Fruit fly (Drosophila melanogaster) whole organism, embryonic: ENCODE measurements around the gene HP1b.
A peak's percentile ranks its signal among the peaks of the same experiment; 100 is the strongest.

Source experiments
- BtbVII ChIP-seq: fragments of 200-800 bp; sonication (Bioruptor generic); optimal IDR thresholded peaks from 3 replicates; lab custom pipeline; 2017; ENCODE audit warnings: missing biosample characterization, mild to moderate bottlenecking, missing genetic modification characterization
- CG10431 ChIP-seq: fragments of 200-800 bp; sonication (Bioruptor generic); optimal IDR thresholded peaks from 3 replicates; lab custom pipeline; 2018; ENCODE audit warnings: missing biosample characterization, mild to moderate bottlenecking, missing genetic modification characterization
- CG10462 ChIP-seq: fragments of 200-800 bp; sonication (Bioruptor generic); optimal IDR thresholded peaks from 2 replicates; lab custom pipeline; 2016; ENCODE audit warnings: missing biosample characterization, missing genetic modification characterization
- CG10654 ChIP-seq: fragments of 200-800 bp; sonication (Bioruptor generic); optimal IDR thresholded peaks from 2 replicates; lab custom pipeline; 2016; ENCODE audit warnings: missing biosample characterization, missing genetic modification characterization
- CG10979 ChIP-seq: fragments of 200-800 bp; sonication (Bioruptor generic); optimal IDR thresholded peaks from 2 replicates; lab custom pipeline; 2018; ENCODE audit warnings: missing biosample characterization, mild to moderate bottlenecking, missing genetic modification characterization, moderate library complexity
- CG11456 ChIP-seq: fragments of 200-800 bp; sonication (Bioruptor generic); IDR thresholded peaks from 3 replicates; pipeline ENCODE4 v1.3.6; 2022; ENCODE audit warnings: missing biosample characterization, missing genetic modification characterization
- CG12219 ChIP-seq: fragments of 200-800 bp; sonication (Bioruptor generic); optimal IDR thresholded peaks from 3 replicates; lab custom pipeline; 2018; ENCODE audit warnings: missing biosample characterization, mild to moderate bottlenecking, missing genetic modification characterization
- CG13424 ChIP-seq: fragments of 200-800 bp; sonication (Bioruptor generic); optimal IDR thresholded peaks from 2 replicates; lab custom pipeline; 2019; ENCODE audit warnings: missing biosample characterization, mild to moderate bottlenecking, missing genetic modification characterization, moderate library complexity
- CG15269 ChIP-seq: fragments of 200-800 bp; sonication (Bioruptor generic); optimal IDR thresholded peaks from 2 replicates; lab custom pipeline; 2018; ENCODE audit warnings: missing biosample characterization, mild to moderate bottlenecking, missing genetic modification characterization, moderate library complexity
- CG1647 ChIP-seq: fragments of 200-800 bp; sonication (Bioruptor generic); optimal IDR thresholded peaks from 3 replicates; lab custom pipeline; 2016; ENCODE audit warnings: missing biosample characterization, missing genetic modification characterization
- CG17328 ChIP-seq: fragments of 200-800 bp; sonication (Bioruptor generic); IDR thresholded peaks from 2 replicates; pipeline ENCODE4 v1.3.6; 2022; ENCODE audit warnings: missing biosample characterization, missing genetic modification characterization
- CG17385 ChIP-seq: fragments of 200-800 bp; sonication (Bioruptor generic); optimal IDR thresholded peaks from 3 replicates; lab custom pipeline; 2018; ENCODE audit warnings: missing biosample characterization, mild to moderate bottlenecking, missing genetic modification characterization
- CG1832 ChIP-seq: fragments of 200-800 bp; sonication (Bioruptor generic); optimal IDR thresholded peaks from 2 replicates; lab custom pipeline; 2017; ENCODE audit warnings: missing biosample characterization, mild to moderate bottlenecking, missing genetic modification characterization, inconsistent platforms
- CG2120 ChIP-seq: fragments of 200-800 bp; sonication (Bioruptor generic); optimal IDR thresholded peaks from 3 replicates; lab custom pipeline; 2016; ENCODE audit warnings: missing biosample characterization, missing genetic modification characterization
- CG2712 ChIP-seq: fragments of 200-800 bp; optimal IDR thresholded peaks from 3 replicates; lab custom pipeline; 2019; ENCODE audit warnings: missing biosample characterization, mild to moderate bottlenecking, missing genetic modification characterization, moderate library complexity
- CG31441 ChIP-seq: fragments of 200-800 bp; sonication (Bioruptor generic); IDR thresholded peaks from 2 replicates; pipeline ENCODE4 v1.3.6; 2022; ENCODE audit warnings: missing biosample characterization, missing genetic modification characterization
- CG4617 ChIP-seq: fragments of 200-800 bp; sonication (Bioruptor generic); optimal IDR thresholded peaks from 3 replicates; lab custom pipeline; 2016; ENCODE audit warnings: missing biosample characterization, missing genetic modification characterization, borderline replicate concordance
- CG5180 ChIP-seq: fragments of 200-800 bp; sonication (Bioruptor generic); optimal IDR thresholded peaks from 3 replicates; lab custom pipeline; 2017; ENCODE audit warnings: missing biosample characterization, missing genetic modification characterization, mild to moderate bottlenecking, moderate library complexity, missing genetic modification reagents
- CG7928 ChIP-seq: fragments of 200-800 bp; sonication (Bioruptor generic); optimal IDR thresholded peaks from 2 replicates; lab custom pipeline; 2017; ENCODE audit warnings: missing biosample characterization, mild to moderate bottlenecking, missing genetic modification characterization
- CG9215 ChIP-seq: fragments of 200-800 bp; sonication (Bioruptor generic); IDR thresholded peaks from 2 replicates; pipeline ENCODE4 v1.3.6; 2022; ENCODE audit warnings: missing biosample characterization, missing genetic modification characterization
- CG9876 ChIP-seq: fragments of 200-800 bp; sonication (Bioruptor generic); optimal IDR thresholded peaks from 2 replicates; lab custom pipeline; 2016; ENCODE audit warnings: missing biosample characterization, missing genetic modification characterization
- CkIIα-i1 ChIP-seq: fragments of 200-800 bp; sonication (Bioruptor generic); IDR thresholded peaks from 2 replicates; pipeline ENCODE4 v1.3.6; 2022; ENCODE audit warnings: missing biosample characterization, missing genetic modification characterization
- Dp ChIP-seq: fragments of 200-800 bp; sonication (Bioruptor generic); optimal IDR thresholded peaks from 2 replicates; lab custom pipeline; 2018; ENCODE audit warnings: missing biosample characterization, mild to moderate bottlenecking, missing genetic modification characterization, moderate library complexity
- Eip74EF ChIP-seq, 2 experiments: fragments of 200-800 bp in 1 of 2; fragments of >200 bp in 1 of 2; sonication (Bioruptor generic) in 1 of 2; optimal IDR thresholded peaks; 2 replicates each; lab custom pipeline; 2017 to 2019; ENCODE audit warnings: missing biosample characterization in 2 of 2, missing genetic modification characterization in 2 of 2, mild to moderate bottlenecking in 1 of 2, moderate library complexity in 1 of 2
- Ets65A ChIP-seq: fragments of 200-800 bp; sonication (Bioruptor generic); peaks from one replicate; lab custom pipeline; 2016; ENCODE audit warnings: missing biosample characterization, missing genetic modification characterization
- Ets97D ChIP-seq: fragments of 200-800 bp; sonication (Bioruptor generic); optimal IDR thresholded peaks from 3 replicates; lab custom pipeline; 2016; ENCODE audit warnings: missing biosample characterization, missing genetic modification characterization
- Hmr ChIP-seq: fragments of 200-800 bp; sonication (Bioruptor generic); optimal IDR thresholded peaks from 3 replicates; lab custom pipeline; 2017; ENCODE audit warnings: mild to moderate bottlenecking, missing biosample characterization, missing genetic modification reagents, missing genetic modification characterization
- Lhr ChIP-seq: fragments of 200-800 bp; sonication (Bioruptor generic); optimal IDR thresholded peaks from 3 replicates; lab custom pipeline; 2017; ENCODE audit warnings: mild to moderate bottlenecking, missing biosample characterization, missing genetic modification reagents, missing genetic modification characterization
- Med ChIP-seq: fragments of 200-800 bp; sonication (Bioruptor generic); peaks from one replicate; lab custom pipeline; 2016; ENCODE audit warnings: missing biosample characterization, missing genetic modification characterization, mild to moderate bottlenecking, inconsistent platforms, moderate library complexity
- Myb ChIP-seq: fragments of 200-800 bp; sonication (Bioruptor generic); optimal IDR thresholded peaks from 2 replicates; lab custom pipeline; 2016; ENCODE audit warnings: missing biosample characterization, missing genetic modification characterization
- Sry-δ ChIP-seq: fragments of 200-800 bp; sonication (Bioruptor generic); optimal IDR thresholded peaks from 2 replicates; lab custom pipeline; 2016; ENCODE audit warnings: missing biosample characterization, missing genetic modification characterization
- Ssrp ChIP-seq: fragments of 200-800 bp; sonication (Bioruptor generic); optimal IDR thresholded peaks from 2 replicates; lab custom pipeline; 2018; ENCODE audit warnings: missing biosample characterization, mild to moderate bottlenecking, missing genetic modification characterization, moderate library complexity
- abd-A ChIP-seq: fragments of 200-800 bp; sonication (Bioruptor generic); optimal IDR thresholded peaks from 3 replicates; lab custom pipeline; 2019; ENCODE audit warnings: missing biosample characterization, mild to moderate bottlenecking, missing genetic modification characterization, moderate library complexity
- ash1 ChIP-seq: fragments of 200-800 bp; sonication (Bioruptor generic); optimal IDR thresholded peaks from 2 replicates; lab custom pipeline; 2018; ENCODE audit warnings: missing biosample characterization, mild to moderate bottlenecking, missing genetic modification characterization
- btn ChIP-seq: fragments of 200-800 bp; sonication (Bioruptor generic); optimal IDR thresholded peaks from 2 replicates; lab custom pipeline; 2016; ENCODE audit warnings: missing biosample characterization, missing genetic modification characterization
- cato ChIP-seq: fragments of 200-800 bp; sonication (Bioruptor generic); optimal IDR thresholded peaks from 2 replicates; lab custom pipeline; 2016; ENCODE audit warnings: missing biosample characterization, missing genetic modification characterization, borderline replicate concordance
- caup ChIP-seq: fragments of 200-800 bp; sonication (Bioruptor generic); optimal IDR thresholded peaks from 3 replicates; lab custom pipeline; 2017; ENCODE audit warnings: missing biosample characterization, mild to moderate bottlenecking, missing genetic modification characterization, moderate library complexity; ENCODE audit not compliant: severe bottlenecking
- dmrt99B ChIP-seq: fragments of 200-800 bp; sonication (Bioruptor generic); optimal IDR thresholded peaks from 2 replicates; lab custom pipeline; 2018; ENCODE audit warnings: missing biosample characterization, mild to moderate bottlenecking, missing genetic modification characterization, moderate library complexity
- fd96Cb ChIP-seq: fragments of 200-800 bp; sonication (Bioruptor generic); optimal IDR thresholded peaks from 2 replicates; lab custom pipeline; 2018; ENCODE audit warnings: missing biosample characterization, mild to moderate bottlenecking, missing genetic modification characterization, moderate library complexity
- grau ChIP-seq: fragments of 200-800 bp; optimal IDR thresholded peaks from 3 replicates; lab custom pipeline; 2019; ENCODE audit warnings: missing biosample characterization, mild to moderate bottlenecking, missing genetic modification characterization, moderate library complexity
- ind ChIP-seq: fragments of 200-800 bp; sonication (Bioruptor generic); optimal IDR thresholded peaks from 3 replicates; lab custom pipeline; 2016; ENCODE audit warnings: missing biosample characterization, missing genetic modification characterization
- lab ChIP-seq: fragments of 200-800 bp; sonication (Bioruptor generic); optimal IDR thresholded peaks from 3 replicates; lab custom pipeline; 2017; ENCODE audit warnings: missing biosample characterization, missing genetic modification characterization, mild to moderate bottlenecking, moderate library complexity, missing genetic modification reagents
- mirr ChIP-seq: fragments of 200-800 bp; sonication (Bioruptor generic); optimal IDR thresholded peaks from 3 replicates; lab custom pipeline; 2018; ENCODE audit warnings: missing biosample characterization, mild to moderate bottlenecking, missing genetic modification characterization
- phol ChIP-seq: fragments of 200-800 bp; sonication (Bioruptor generic); optimal IDR thresholded peaks from 3 replicates; lab custom pipeline; 2018; ENCODE audit warnings: missing biosample characterization, mild to moderate bottlenecking, missing genetic modification characterization, moderate library complexity
- run ChIP-seq: fragments of 200-800 bp; sonication (Bioruptor generic); optimal IDR thresholded peaks from 3 replicates; lab custom pipeline; 2018; ENCODE audit warnings: missing biosample characterization, mild to moderate bottlenecking, missing genetic modification characterization
- sr ChIP-seq: fragments of 200-800 bp; sonication (Bioruptor generic); IDR thresholded peaks from 3 replicates; pipeline ENCODE4 v1.3.6; 2022; ENCODE audit warnings: missing biosample characterization, missing genetic modification characterization
- stc ChIP-seq: fragments of 200-800 bp; sonication (Bioruptor generic); IDR thresholded peaks from 2 replicates; pipeline ENCODE4 v1.3.6; 2022; ENCODE audit warnings: missing biosample characterization, missing genetic modification characterization
- stwl ChIP-seq: fragments of 200-800 bp; sonication (Bioruptor generic); optimal IDR thresholded peaks from 3 replicates; lab custom pipeline; 2018; ENCODE audit warnings: missing biosample characterization, mild to moderate bottlenecking, missing genetic modification characterization, moderate library complexity
- zf30C ChIP-seq: fragments of 200-800 bp; sonication (Bioruptor generic); optimal IDR thresholded peaks from 3 replicates; lab custom pipeline; 2018; ENCODE audit warnings: missing biosample characterization, mild to moderate bottlenecking, missing genetic modification characterization

The HP1b gene

DNA sequence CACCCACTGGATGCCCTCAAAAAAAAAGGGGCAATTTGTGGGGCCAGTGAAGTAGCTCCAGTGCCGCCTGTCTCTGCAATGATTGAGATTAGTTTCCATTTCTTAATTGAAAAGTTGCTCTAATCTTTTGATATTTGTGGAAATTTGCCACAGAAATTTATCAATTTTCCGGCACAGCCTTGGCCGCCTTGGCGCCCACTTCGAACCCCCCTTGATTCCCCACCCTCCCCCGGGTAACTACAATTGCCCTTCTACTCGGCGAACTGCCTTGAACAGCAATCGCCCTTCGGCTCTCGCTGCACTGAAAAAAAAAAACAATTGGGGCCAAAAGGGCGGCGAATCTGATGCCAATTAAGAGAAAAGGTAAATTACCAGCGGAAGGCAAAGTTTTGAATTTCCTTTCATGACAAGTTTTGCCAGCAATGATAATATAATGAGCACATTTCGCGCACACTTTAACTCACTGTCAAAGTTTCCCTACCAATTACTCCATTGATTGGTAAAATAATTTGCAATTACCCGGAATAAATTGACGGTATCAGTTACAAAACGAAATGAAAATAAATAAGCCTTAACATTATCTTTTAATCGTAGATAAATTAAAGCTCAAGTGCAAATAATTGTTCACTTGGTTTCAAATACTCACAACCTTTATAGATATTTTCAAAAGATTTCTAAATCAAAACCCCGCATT lies 39.0 kb downstream of the HP1b start (continued):
- TF ChIP-seq CG1647 (GFP tag; lab: Kevin White, UChicago) (no peak), Ets97D (no peak), CG17328 (GFP tag; lab: Robert Waterston, UW) (no peak), caup (GFP tag; lab: Kevin White, UChicago) (peak; percentile 16), fd96Cb (tag; lab: Kevin White, UChicago) (peak; percentile 32), CG2712 (tag; lab: Kevin White, UChicago) (peak; percentile 24), CG10462 (GFP tag; lab: Kevin White, UChicago) (no peak), CG9215 (GFP tag; lab: Robert Waterston, UW) (no peak), Myb (GFP tag; lab: Kevin White, UChicago) (peak; percentile 6), grau (tag; lab: Kevin White, UChicago) (peak; percentile 29), CG4617 (no peak), CG2120 (peak; percentile 30), CG13424 (tag; lab: Kevin White, UChicago) (peak; percentile 27), CG9876 (GFP tag; lab: Kevin White, UChicago) (no peak), phol (tag; lab: Kevin White, UChicago) (peak; percentile 46), CG10431 (GFP tag; lab: Kevin White, UChicago) (no peak), cato (GFP tag; lab: Kevin White, UChicago) (no peak), run (no peak), ash1 (no peak), ind (GFP tag; lab: Kevin White, UChicago) (peak; percentile 31), CG11456 (GFP tag; lab: Robert Waterston, UW) (no peak), Ets65A (GFP tag; lab: Kevin White, UChicago) (peak; percentile 80), Lhr (GFP tag; lab: Kevin White, UChicago) (no peak), CG10654 (GFP tag; lab: Kevin White, UChicago) (no peak), BtbVII (GFP tag; lab: Kevin White, UChicago) (peak; percentile 36), lab (peak; percentile 43), zf30C (GFP tag; lab: Kevin White, UChicago) (peak; percentile 11), stc (GFP tag; lab: Robert Waterston, UW) (no peak), CG12219 (GFP tag; lab: Kevin White, UChicago) (peak; percentile 16), Sry-δ (no peak), CG10979 (peak; percentile 44), Dp (GFP tag; lab: Kevin White, UChicago) (no peak), Hmr (GFP tag; lab: Kevin White, UChicago) (peak; percentile 24), abd-A (tag; lab: Kevin White, UChicago) (no peak), stwl (tag; lab: Kevin White, UChicago) (no peak), Ssrp (tag; lab: Kevin White, UChicago) (peak; percentile 29), CkIIα-i1 (GFP tag; lab: Robert Waterston, UW) (no peak), CG1832 (GFP tag; lab: Kevin White, UChicago) (no peak), CG31441 (peak; percentile 35; the same call in 1 of the 2 replicates), mirr (GFP tag; lab: Kevin White, UChicago) (no peak), Eip74EF (GFP tag; optimal IDR thresholded peaks at IDR 0.05; lab: Kevin White, UChicago) (no peak), CG15269 (tag; lab: Kevin White, UChicago) (peak; percentile 50), btn (GFP tag; lab: Kevin White, UChicago) (no peak), dmrt99B (tag; lab: Kevin White, UChicago) (peak; percentile 60), CG5180 (GFP tag; lab: Kevin White, UChicago) (peak; percentile 23), sr (peak; percentile 58; the same call in 2 of the 3 replicates), CG7928 (GFP tag; lab: Kevin White, UChicago) (no peak), CG17385 (GFP tag; lab: Kevin White, UChicago) (peak; percentile 39), Med (GFP tag; lab: Kevin White, UChicago) (peak; percentile 63)
